Fruit fly (Drosophila melanogaster) whole organism, wandering third instar larva: Measurements from ENCODE around the gene CG1288.

Source experiments
- Abd-B ChIP-seq: fragments of >200 bp; optimal IDR thresholded peaks from 2 replicates; lab custom pipeline; 2017; ENCODE audit warnings: missing biosample characterization, missing genetic modification characterization
- CG32264 ChIP-seq: fragments of 200-800 bp; sonication (Bioruptor generic); optimal IDR thresholded peaks from 2 replicates; lab custom pipeline; 2016; ENCODE audit warnings: missing biosample characterization, missing genetic modification characterization
- CG9705 ChIP-seq: fragments of 200-800 bp; sonication (Bioruptor generic); optimal IDR thresholded peaks from 2 replicates; lab custom pipeline; 2018; ENCODE audit warnings: missing biosample characterization, mild to moderate bottlenecking, missing genetic modification characterization
- CrebA ChIP-seq: fragments of 200-800 bp; sonication (Bioruptor generic); optimal IDR thresholded peaks from 2 replicates; lab custom pipeline; 2016; ENCODE audit warnings: missing biosample characterization, mild to moderate bottlenecking, missing genetic modification characterization, borderline replicate concordance
- Dif ChIP-seq: fragments of 200-275, 200-300 bp; sonication (Bioruptor generic); optimal IDR thresholded peaks from 2 replicates; lab custom pipeline; 2018; ENCODE audit warnings: missing biosample characterization, missing genetic modification characterization; ENCODE audit not compliant: partially characterized antibody
- HLH106 ChIP-seq: fragments of 200-800 bp; optimal IDR thresholded peaks from 3 replicates; lab custom pipeline; 2019; ENCODE audit warnings: missing biosample characterization, mild to moderate bottlenecking, missing genetic modification characterization, moderate library complexity
- Hnf4 ChIP-seq: fragments of 200-800 bp; sonication (Bioruptor generic); optimal IDR thresholded peaks from 2 replicates; lab custom pipeline; 2016; ENCODE audit warnings: missing biosample characterization, mild to moderate bottlenecking, missing genetic modification characterization
- Hr78 ChIP-seq: fragments of >200 bp; optimal IDR thresholded peaks from 2 replicates; lab custom pipeline; 2017; ENCODE audit warnings: missing biosample characterization, missing genetic modification characterization
- Hr83 ChIP-seq: fragments of 200-300 bp; sonication (Bioruptor generic); optimal IDR thresholded peaks from 2 replicates; lab custom pipeline; 2016; ENCODE audit warnings: missing biosample characterization, mild to moderate bottlenecking, missing genetic modification characterization, moderate library complexity; ENCODE audit not compliant: poor library complexity, severe bottlenecking
- Mio ChIP-seq: sonication (Bioruptor generic); optimal IDR thresholded peaks from 2 replicates; lab custom pipeline; 2016; ENCODE audit warnings: missing biosample characterization, missing genetic modification characterization
- N ChIP-seq: fragments of >200 bp; optimal IDR thresholded peaks from 2 replicates; lab custom pipeline; 2018; ENCODE audit warnings: missing biosample characterization, missing external identifiers, missing genetic modification characterization
- OdsH ChIP-seq: fragments of 200-800 bp; sonication (Bioruptor generic); optimal IDR thresholded peaks from 2 replicates; lab custom pipeline; 2016; ENCODE audit warnings: missing biosample characterization, mild to moderate bottlenecking, missing genetic modification characterization
- Rel ChIP-seq, 2 experiments: fragments of 200-800 bp; sonication (Bioruptor generic) in 1 of 2; optimal IDR thresholded peaks; 2 replicates in 1 of 2; 3 replicates in 1 of 2; lab custom pipeline; 2016 to 2019; ENCODE audit warnings: mild to moderate bottlenecking in 2 of 2, missing biosample characterization in 2 of 2, missing genetic modification characterization in 2 of 2, moderate library complexity in 1 of 2
- Sp1 ChIP-seq: fragments of 200-800 bp; sonication (Bioruptor generic); optimal IDR thresholded peaks from 3 replicates; lab custom pipeline; 2019; ENCODE audit warnings: missing biosample characterization, mild to moderate bottlenecking, missing genetic modification characterization, moderate library complexity
- Vsx2 ChIP-seq: fragments of 200-300, 225-300 bp; sonication (Bioruptor generic); optimal IDR thresholded peaks from 2 replicates; lab custom pipeline; 2018; ENCODE audit warnings: missing biosample characterization, missing genetic modification characterization; ENCODE audit not compliant: partially characterized antibody
- br ChIP-seq: fragments of 200-800 bp; sonication (Bioruptor generic); optimal IDR thresholded peaks from 2 replicates; lab custom pipeline; 2016; ENCODE audit warnings: missing biosample characterization, missing genetic modification characterization
- brk ChIP-seq: fragments of 200-800 bp; sonication (Bioruptor generic); optimal IDR thresholded peaks from 2 replicates; lab custom pipeline; 2016; ENCODE audit warnings: missing biosample characterization, mild to moderate bottlenecking, missing genetic modification characterization
- dl ChIP-seq, 2 experiments: fragments of 175-275, 200-275 bp in 1 of 2; fragments of 200-275 bp in 1 of 2; sonication (Bioruptor generic); optimal IDR thresholded peaks; lab custom pipeline; 2018; ENCODE audit warnings: mild to moderate bottlenecking in 2 of 2, missing biosample characterization in 2 of 2, missing genetic modification characterization in 2 of 2, moderate library complexity in 2 of 2; ENCODE audit not compliant: partially characterized antibody in 2 of 2, insufficient read depth in 1 of 2
- dmrt93B ChIP-seq: fragments of 200-800 bp; sonication (Bioruptor generic); optimal IDR thresholded peaks from 2 replicates; lab custom pipeline; 2018; ENCODE audit warnings: missing biosample characterization, mild to moderate bottlenecking, missing genetic modification characterization
- dsf ChIP-seq: sonication (Bioruptor generic); optimal IDR thresholded peaks from 2 replicates; lab custom pipeline; 2016; ENCODE audit warnings: missing biosample characterization, missing genetic modification characterization, borderline replicate concordance
- foxo ChIP-seq, 2 experiments: fragments of 200-800 bp; sonication (Bioruptor generic); optimal IDR thresholded peaks; 2 replicates in 1 of 2; 3 replicates in 1 of 2; lab custom pipeline; 2016 to 2017; ENCODE audit warnings: missing biosample characterization in 2 of 2, missing genetic modification characterization in 2 of 2
- fru ChIP-seq: fragments of 200-800 bp; sonication (Bioruptor generic); optimal IDR thresholded peaks from 3 replicates; lab custom pipeline; 2016; ENCODE audit warnings: missing biosample characterization, mild to moderate bottlenecking, missing genetic modification characterization
- h ChIP-seq: fragments of 200-800 bp; sonication (Bioruptor generic); optimal IDR thresholded peaks from 3 replicates; lab custom pipeline; 2016; ENCODE audit warnings: missing biosample characterization, mild to moderate bottlenecking, missing genetic modification characterization
- jim ChIP-seq: fragments of 175-275, 200-325 bp; sonication (Bioruptor generic); optimal IDR thresholded peaks from 2 replicates; lab custom pipeline; 2016; ENCODE audit warnings: missing biosample characterization, mild to moderate bottlenecking, missing genetic modification characterization
- lola ChIP-seq: fragments of >200 bp; optimal IDR thresholded peaks from 2 replicates; lab custom pipeline; 2017; ENCODE audit warnings: missing biosample characterization, missing genetic modification characterization
- pan ChIP-seq: fragments of >200 bp; optimal IDR thresholded peaks from 2 replicates; lab custom pipeline; 2017
- psq ChIP-seq: fragments of 200-800 bp; sonication (Bioruptor generic); optimal IDR thresholded peaks from 3 replicates; lab custom pipeline; 2017; ENCODE audit warnings: missing biosample characterization, mild to moderate bottlenecking, missing genetic modification characterization, moderate library complexity
- rgr ChIP-seq: fragments of 200-800 bp; sonication (Bioruptor generic); optimal IDR thresholded peaks from 3 replicates; lab custom pipeline; 2016; ENCODE audit warnings: missing biosample characterization, mild to moderate bottlenecking, missing genetic modification characterization
- sage ChIP-seq: fragments of 200-800 bp; sonication (Bioruptor generic); optimal IDR thresholded peaks from 2 replicates; lab custom pipeline; 2016; ENCODE audit warnings: missing biosample characterization, mild to moderate bottlenecking, missing genetic modification characterization
- sv ChIP-seq: fragments of 200-800 bp; sonication (Bioruptor generic); optimal IDR thresholded peaks from 3 replicates; lab custom pipeline; 2016; ENCODE audit warnings: missing biosample characterization, missing genetic modification characterization
- tai ChIP-seq: sonication (Bioruptor generic); optimal IDR thresholded peaks from 2 replicates; lab custom pipeline; 2016; ENCODE audit warnings: missing biosample characterization, missing genetic modification characterization
- woc ChIP-seq: sonication (Bioruptor generic); optimal IDR thresholded peaks from 2 replicates; lab custom pipeline; 2016; ENCODE audit warnings: missing biosample characterization, mild to moderate bottlenecking, missing genetic modification characterization

CG1288 gene

dm6 chr3R:7171384-7172099 is 36.7 kb downstream of the CG1288 start (continued):
- TF ChIP-seq sv (no peak), jim (GFP tag; lab: Kevin White, UChicago) (no peak), h (GFP tag; lab: Kevin White, UChicago) (peak; percentile 41), HLH106 (tag; lab: Kevin White, UChicago) (no peak), Dif (GFP tag; lab: Kevin White, UChicago) (no peak), pan (lab: Kevin White, UChicago) (no peak), Rel (GFP tag; optimal IDR thresholded peaks at IDR 0.05; lab: Kevin White, UChicago) (no peak), Rel (tag; optimal IDR thresholded peaks at IDR 0.05; lab: Kevin White, UChicago) (no peak), Sp1 (GFP tag; lab: Kevin White, UChicago) (peak; percentile 37), psq (GFP tag; lab: Kevin White, UChicago) (peak; percentile 10), tai (GFP tag; lab: Kevin White, UChicago) (no peak), Hnf4 (GFP tag; lab: Kevin White, UChicago) (no peak), OdsH (GFP tag; lab: Kevin White, UChicago) (peak; percentile 31), woc (GFP tag; lab: Kevin White, UChicago) (peak; percentile 57)

DNA sequence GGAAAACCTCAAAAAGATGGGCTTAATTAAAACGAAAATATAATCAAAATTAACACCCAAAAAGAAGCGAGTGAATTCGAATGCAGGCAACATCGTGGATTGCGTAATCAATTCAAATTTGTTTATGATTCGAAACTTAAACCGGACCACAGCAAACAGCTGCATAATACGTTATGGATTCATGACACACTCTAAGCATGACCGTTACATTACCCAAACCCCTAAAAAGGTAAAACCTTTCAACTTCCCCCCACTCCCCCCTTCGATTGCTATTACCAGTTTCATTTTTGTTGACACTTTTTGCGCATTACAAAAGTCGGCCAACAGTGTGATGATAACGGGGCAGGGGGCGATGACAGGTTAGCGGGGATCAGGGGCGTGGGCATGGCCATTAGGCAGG is 38.3 kb downstream of the CG1288 start:
- no peak for TF ChIP-seq tai (GFP tag; lab: Kevin White, UChicago)
- TF ChIP-seq Mio (GFP tag; lab: Kevin White, UChicago) = no peak
- no peak for TF ChIP-seq HLH106 (tag; lab: Kevin White, UChicago)
- TF ChIP-seq Hnf4 (GFP tag; lab: Kevin White, UChicago) = no peak
- TF ChIP-seq fru (GFP tag; lab: Kevin White, UChicago) = no peak
- TF ChIP-seq dmrt93B = no peak
- no peak for TF ChIP-seq N (GFP tag; lab: Kevin White, UChicago)
- TF ChIP-seq jim (GFP tag; lab: Kevin White, UChicago) = no peak
- TF ChIP-seq lola = no peak

dm6 chr3R:7162356-7163289 is 45.6 kb downstream of the CG1288 start, which contains the start of gene sas:
Gene sas, plus strand, starts transcription at chr3R:7162808.
- no peak for TF ChIP-seq dsf
- TF ChIP-seq Sp1 (GFP tag; lab: Kevin White, UChicago) = peak; percentile 22
- TF ChIP-seq lola = no peak
- no peak for TF ChIP-seq brk (GFP tag; lab: Kevin White, UChicago)
- no peak for TF ChIP-seq Mio (GFP tag; lab: Kevin White, UChicago)
- TF ChIP-seq br (GFP tag; lab: Kevin White, UChicago) = peak; percentile 9
- TF ChIP-seq Abd-B (GFP tag; lab: Kevin White, UChicago) = no peak
- TF ChIP-seq Rel (GFP tag; optimal IDR thresholded peaks at IDR 0.05; lab: Kevin White, UChicago) = no peak
- peak; percentile 13 for TF ChIP-seq Rel (tag; optimal IDR thresholded peaks at IDR 0.05; lab: Kevin White, UChicago)
- TF ChIP-seq CrebA = peak; percentile 62
- TF ChIP-seq pan (lab: Kevin White, UChicago) = no peak
- peak; percentile 69 for TF ChIP-seq Vsx2
- TF ChIP-seq psq (GFP tag; lab: Kevin White, UChicago) = no peak
- TF ChIP-seq CG9705 (GFP tag; lab: Kevin White, UChicago) = no peak
- peak; percentile 18 for TF ChIP-seq fru (GFP tag; lab: Kevin White, UChicago)
- no peak for TF ChIP-seq rgr
- peak in 1 of 2 experiments; percentile 58 for TF ChIP-seq dl (GFP tag; optimal IDR thresholded peaks at IDR 0.05; lab: Kevin White, UChicago; ENCODE audit: insufficient read depth in 1 of 2, partially characterized antibody in 2 of 2)
- TF ChIP-seq Dif (GFP tag; lab: Kevin White, UChicago) = peak; percentile 32
- peak; percentile 2 for TF ChIP-seq h (GFP tag; lab: Kevin White, UChicago)
- TF ChIP-seq jim (GFP tag; lab: Kevin White, UChicago) = no peak

dm6 chr3R:7159615-7160014 is 48.6 kb downstream of the CG1288 start:
- TF ChIP-seq Hr83 (GFP tag; lab: Kevin White, UChicago) (no peak), dmrt93B (no peak), foxo (GFP tag; optimal IDR thresholded peaks at IDR 0.05; lab: Kevin White, UChicago) (no peak), Hnf4 (GFP tag; lab: Kevin White, UChicago) (no peak), sage (GFP tag; lab: Kevin White, UChicago) (no peak), tai (GFP tag; lab: Kevin White, UChicago) (no peak), psq (GFP tag; lab: Kevin White, UChicago) (no peak), Mio (GFP tag; lab: Kevin White, UChicago) (no peak), sv (no peak), N (GFP tag; lab: Kevin White, UChicago) (no peak), CG32264 (no peak), h (GFP tag; lab: Kevin White, UChicago) (no peak), Rel (GFP tag; optimal IDR thresholded peaks at IDR 0.05; lab: Kevin White, UChicago) (no peak), Rel (tag; optimal IDR thresholded peaks at IDR 0.05; lab: Kevin White, UChicago) (no peak), Hr78 (GFP tag; lab: Kevin White, UChicago) (no peak), rgr (no peak)
